Fruit fly (Drosophila melanogaster) Kc167 (cell line): ENCODE data around the gene exex.

Experiments used
- Myc ChIP-seq: fragments of >200 bp; optimal IDR thresholded peaks from 2 replicates; lab custom pipeline; 2017; ENCODE audit warnings: missing external identifiers
- Sin3A ChIP-seq: fragments of >200 bp; optimal IDR thresholded peaks from 2 replicates; lab custom pipeline; 2018; ENCODE audit warnings: missing external identifiers
- h ChIP-seq: fragments of >200 bp; optimal IDR thresholded peaks from 3 replicates; lab custom pipeline; 2018; ENCODE audit warnings: missing external identifiers
- insv ChIP-seq: fragments of >200 bp; optimal IDR thresholded peaks from 3 replicates; lab custom pipeline; 2018; ENCODE audit warnings: missing external identifiers
- psq ChIP-seq: fragments of >200 bp; optimal IDR thresholded peaks from 2 replicates; lab custom pipeline; 2017; ENCODE audit warnings: missing external identifiers
- ttk ChIP-seq: sonication (Bioruptor generic); optimal IDR thresholded peaks from 2 replicates; lab custom pipeline; 2017; ENCODE audit warnings: missing external identifiers

exex gene

dm6 chr3L:7990256-7990655, 42.3 kb downstream of the exex start:
- TF ChIP-seq psq, result no peak
- TF ChIP-seq Myc (lab: Kevin White, UChicago), result no peak
- no peak for TF ChIP-seq ttk (lab: Kevin White, UChicago)
- TF ChIP-seq Sin3A (lab: Kevin White, UChicago), result no peak
- TF ChIP-seq insv (lab: Kevin White, UChicago), result no peak
- no peak for TF ChIP-seq h

- no peak for TF ChIP-seq Sin3A (lab: Kevin White, UChicago)
- TF ChIP-seq psq, result no peak
- no peak for TF ChIP-seq ttk (lab: Kevin White, UChicago)
Measured at dm6 chr3L:7992854-7993253, 44.9 kb downstream of the exex start.

- TF ChIP-seq Sin3A (lab: Kevin White, UChicago) (no peak), h (no peak), insv (lab: Kevin White, UChicago) (no peak), ttk (lab: Kevin White, UChicago) (no peak), psq (no peak), Myc (lab: Kevin White, UChicago) (no peak)
Measured at dm6 chr3L:7993570-7994319, 45.8 kb downstream of the exex start.

- TF ChIP-seq ttk (lab: Kevin White, UChicago), result no peak
- no peak for TF ChIP-seq Sin3A (lab: Kevin White, UChicago)
- no peak for TF ChIP-seq insv (lab: Kevin White, UChicago)
Measured at dm6 chr3L:7996364-7996763, 48.4 kb downstream of the exex start.

dm6 chr3L:7999933-8000332, 51.9 kb downstream of the exex start:
- TF ChIP-seq Myc (lab: Kevin White, UChicago) (no peak), insv (lab: Kevin White, UChicago) (no peak), Sin3A (lab: Kevin White, UChicago) (no peak), ttk (lab: Kevin White, UChicago) (no peak), psq (no peak), h (no peak)
